Worm (Caenorhabditis elegans): ENCODE data around the gene Y37E11AM.2.

The Y37E11AM.2 gene

ce11 chrIV:3725845-3726244 is 584 bp upstream of the Y37E11AM.2 start, which contains the start of gene smgl-2 (continued):
- TF ChIP-seq nhr-47 (tag; optimal IDR thresholded peaks at IDR 0.05) (peak; percentile 88), lin-15B (tag; optimal IDR thresholded peaks at IDR 0.05) (peak; percentile 80), ceh-88 (GFP tag; IDR thresholded peaks at IDR 0.05) (peak; percentile 52; the same call in 1 of the 2 replicates), grh-1 (GFP tag; IDR thresholded peaks at IDR 0.05) (peak; percentile 64), vab-15 (tag; optimal IDR thresholded peaks at IDR 0.05) (no peak), snpc-4 (tag; optimal IDR thresholded peaks at IDR 0.05) (peak; percentile 63), aha-1 (tag; optimal IDR thresholded peaks at IDR 0.05) (peak; percentile 60), dpl-1 (GFP tag; optimal IDR thresholded peaks at IDR 0.05) (peak; percentile 82 to 89 (median 86)), nhr-90 (tag; optimal IDR thresholded peaks at IDR 0.05; ENCODE audit: poor library complexity) (peak; percentile 60), unc-86 (tag; optimal IDR thresholded peaks at IDR 0.05) (peak; percentile 77), tlp-1 (tag; optimal IDR thresholded peaks at IDR 0.05) (no peak), swsn-7 (tag; optimal IDR thresholded peaks at IDR 0.05) (peak; percentile 82), mef-2 (tag; optimal IDR thresholded peaks at IDR 0.05) (peak; percentile 32), efl-3 (GFP tag; optimal IDR thresholded peaks at IDR 0.05) (no peak), sptf-1 (tag; optimal IDR thresholded peaks at IDR 0.05) (no peak), nhr-12 (tag; optimal IDR thresholded peaks at IDR 0.05) (no peak), hlh-4 (tag; optimal IDR thresholded peaks at IDR 0.05) (no peak), elt-3 (tag; optimal IDR thresholded peaks at IDR 0.05) (peak in 2 of 6 experiments; percentile 46 to 53), C04F5.9 (tag; optimal IDR thresholded peaks at IDR 0.05) (peak; percentile 22), fkh-8 (tag; optimal IDR thresholded peaks at IDR 0.05) (peak; percentile 66), mep-1 (tag; optimal IDR thresholded peaks at IDR 0.05) (peak; percentile 97), egl-13 (tag; optimal IDR thresholded peaks at IDR 0.05) (peak; percentile 65), nhr-84 (tag; optimal IDR thresholded peaks at IDR 0.05) (no peak), aly-2 (tag; optimal IDR thresholded peaks at IDR 0.05) (peak; percentile 62), alr-1 (tag; optimal IDR thresholded peaks at IDR 0.05; ENCODE audit: borderline replicate concordance) (no peak), dsc-1 (tag; optimal IDR thresholded peaks at IDR 0.05) (peak; percentile 82), unc-130 (tag; optimal IDR thresholded peaks at IDR 0.05) (peak; percentile 48), lin-39 (tag; optimal IDR thresholded peaks at IDR 0.05) (peak; percentile 71), rnt-1 (tag; optimal IDR thresholded peaks at IDR 0.05) (no peak), lsy-2 (tag; optimal IDR thresholded peaks at IDR 0.05) (peak; percentile 86 to 88), unc-62 (GFP tag; optimal IDR thresholded peaks at IDR 0.05) (no peak), fkh-10 (GFP tag; optimal IDR thresholded peaks at IDR 0.05) (peak; percentile 9), nhr-20 (tag; optimal IDR thresholded peaks at IDR 0.05) (peak; percentile 76), F16B12.6 (tag; optimal IDR thresholded peaks at IDR 0.05) (peak; percentile 100), hpl-2 (GFP tag; optimal IDR thresholded peaks at IDR 0.05) (peak; percentile 13), unc-30 (tag; optimal IDR thresholded peaks at IDR 0.05) (no peak), lir-3 (tag; optimal IDR thresholded peaks at IDR 0.05; ENCODE audit: poor library complexity) (no peak), pqm-1 (tag; optimal IDR thresholded peaks at IDR 0.05) (no peak), Y116A8C.19 (tag; optimal IDR thresholded peaks at IDR 0.05; ENCODE audit: borderline replicate concordance) (no peak), nhr-28 (tag; optimal IDR thresholded peaks at IDR 0.05) (no peak), lin-14 (GFP tag; optimal IDR thresholded peaks at IDR 0.05) (no peak), nhr-85 (tag) (peak; percentile 70), nhr-76 (tag; optimal IDR thresholded peaks at IDR 0.05) (no peak), ztf-11 (tag; optimal IDR thresholded peaks at IDR 0.05) (peak in 1 of 2 experiments; percentile 52), fkh-4 (tag; optimal IDR thresholded peaks at IDR 0.05; ENCODE audit: borderline replicate concordance) (no peak), pax-3 (tag; optimal IDR thresholded peaks at IDR 0.05) (peak; percentile 50), efl-1 (optimal IDR thresholded peaks at IDR 0.05) (peak; percentile 73 to 87), efl-1 (GFP tag; optimal IDR thresholded peaks at IDR 0.05 in 1 of 2) (peak; percentile 88 to 99), mab-9 (GFP tag; IDR thresholded peaks at IDR 0.05) (no peak), sup-37 (GFP tag; optimal IDR thresholded peaks at IDR 0.05) (no peak), mdl-1 (tag; optimal IDR thresholded peaks at IDR 0.05) (peak in 1 of 2 experiments; percentile 64), xbp-1 (tag; optimal IDR thresholded peaks at IDR 0.05) (peak; percentile 70), ceh-90 (tag; optimal IDR thresholded peaks at IDR 0.05) (no peak)

Measured in whole organism, L1 larva.